Fruit fly (Drosophila melanogaster): ENCODE results near the gene CG15021.
A peak's percentile ranks its signal among the peaks of the same experiment; 100 is the strongest.

Gene CG15021

dm6 chr3L:4413800-4414446 is 22.6 kb upstream of the CG15021 start (continued):
- TF ChIP-seq CG6791 (GFP tag; IDR thresholded peaks at IDR 0.05; ENCODE audit: partially characterized antibody) (no peak), CG15073 (GFP tag; optimal IDR thresholded peaks at IDR 0.05) (no peak), fd64A (GFP tag; optimal IDR thresholded peaks at IDR 0.05) (no peak), CG2120 (GFP tag; optimal IDR thresholded peaks at IDR 0.05) (peak; percentile 52), ind (GFP tag; optimal IDR thresholded peaks at IDR 0.05) (no peak), D19B (GFP tag; optimal IDR thresholded peaks at IDR 0.05) (peak; percentile 22), CG13624 (GFP tag; optimal IDR thresholded peaks at IDR 0.05) (no peak), CG4820 (GFP tag; optimal IDR thresholded peaks at IDR 0.05) (no peak), CG4360 (GFP tag; IDR thresholded peaks at IDR 0.05) (no peak), Hand (GFP tag; optimal IDR thresholded peaks at IDR 0.05) (no peak), gcm (GFP tag; optimal IDR thresholded peaks at IDR 0.05) (no peak), CG8388 (GFP tag; optimal IDR thresholded peaks at IDR 0.05) (no peak), ham (GFP tag; IDR thresholded peaks at IDR 0.05) (no peak), gcm2 (GFP tag; optimal IDR thresholded peaks at IDR 0.05) (no peak), CG32767 (GFP tag; IDR thresholded peaks at IDR 0.05) (peak; percentile 74), CG1603 (tag; optimal IDR thresholded peaks at IDR 0.05) (no peak), danr (GFP tag; IDR thresholded peaks at IDR 0.05) (no peak), ranshi (GFP tag; IDR thresholded peaks at IDR 0.05) (0 out of 2 replicates have a peak, but pooled peaks have one; percentile 28), Hmx (GFP tag; optimal IDR thresholded peaks at IDR 0.05) (no peak), CG31388 (GFP tag; optimal IDR thresholded peaks at IDR 0.05) (no peak), BEAF-32 (GFP tag; optimal IDR thresholded peaks at IDR 0.05) (no peak), CG7357 (GFP tag; IDR thresholded peaks at IDR 0.05) (no peak), dpn (GFP tag; optimal IDR thresholded peaks at IDR 0.05) (no peak), kni (GFP tag; optimal IDR thresholded peaks at IDR 0.05) (no peak), CG14965 (GFP tag; optimal IDR thresholded peaks at IDR 0.05; ENCODE audit: borderline replicate concordance) (no peak), CkIIα-i1 (GFP tag; IDR thresholded peaks at IDR 0.05) (no peak), CG7928 (GFP tag; optimal IDR thresholded peaks at IDR 0.05) (no peak), CG34422 (GFP tag; IDR thresholded peaks at IDR 0.05) (peak; percentile 48; the same call in 1 of the 3 replicates), CG10274 (GFP tag; optimal IDR thresholded peaks at IDR 0.05) (no peak), Camta (GFP tag; optimal IDR thresholded peaks at IDR 0.05) (no peak), usp (GFP tag; optimal IDR thresholded peaks at IDR 0.05) (no peak), CG34224 (GFP tag; IDR thresholded peaks at IDR 0.05; ENCODE audit: partially characterized antibody) (peak; percentile 45; the same call in 2 of the 3 replicates), CG17359 (tag; optimal IDR thresholded peaks at IDR 0.05) (no peak), Max (GFP tag; optimal IDR thresholded peaks at IDR 0.05) (no peak), slbo (GFP tag; IDR thresholded peaks at IDR 0.05) (peak; percentile 82)

dm6 chr3L:4414579-4414978 is 21.9 kb upstream of the CG15021 start:
- no peak for TF ChIP-seq CG10321 (GFP tag; IDR thresholded peaks at IDR 0.05)
- no peak for TF ChIP-seq CG8290 (GFP tag; optimal IDR thresholded peaks at IDR 0.05)
- TF ChIP-seq CG8290 (tag; optimal IDR thresholded peaks at IDR 0.05) = peak in 1 of 2 experiments; percentile 7
- no peak for TF ChIP-seq CG7839 (tag; optimal IDR thresholded peaks at IDR 0.05)
- TF ChIP-seq sc (optimal IDR thresholded peaks at IDR 0.05) = no peak
- TF ChIP-seq sc (GFP tag; optimal IDR thresholded peaks at IDR 0.05) = no peak
- TF ChIP-seq CG17361 (GFP tag; IDR thresholded peaks at IDR 0.05) = no peak
- no peak for TF ChIP-seq Hr51 (GFP tag; optimal IDR thresholded peaks at IDR 0.05)
- no peak for TF ChIP-seq CG10274 (GFP tag; optimal IDR thresholded peaks at IDR 0.05)
- TF ChIP-seq Pdp1 (GFP tag; optimal IDR thresholded peaks at IDR 0.05) = peak in 1 of 2 experiments; percentile 30
- TF ChIP-seq sens (GFP tag) = peak; percentile 40
- no peak for TF ChIP-seq B-H1 (GFP tag; IDR thresholded peaks at IDR 0.05)
- TF ChIP-seq CG34376 (GFP tag; optimal IDR thresholded peaks at IDR 0.05) = no peak
- no peak for TF ChIP-seq chinmo (GFP tag; IDR thresholded peaks at IDR 0.05; ENCODE audit: partially characterized antibody)
- TF ChIP-seq CG16813 (GFP tag; IDR thresholded peaks at IDR 0.05; ENCODE audit: partially characterized antibody) = no peak
- TF ChIP-seq bigmax (GFP tag; optimal IDR thresholded peaks at IDR 0.05) = no peak
- no peak for TF ChIP-seq Adf1 (GFP tag; IDR thresholded peaks at IDR 0.05)
- TF ChIP-seq CG9215 (GFP tag; IDR thresholded peaks at IDR 0.05) = no peak
- TF ChIP-seq seq (GFP tag; IDR thresholded peaks at IDR 0.05) = no peak
